Worm (Caenorhabditis elegans) whole organism, young adult: ENCODE results near the gene plx-1.

Experiments
- sdz-38 ChIP-seq: sonication (generic microtip); optimal IDR thresholded peaks from 2 replicates; lab custom pipeline; 2016; ENCODE audit warnings: missing genotype, missing genetic modification characterization, missing compliant biosample characterization
- ztf-22 ChIP-seq: fragments of 200-800 bp; sonication (Bioruptor generic); optimal IDR thresholded peaks from 2 replicates; lab custom pipeline; 2018; ENCODE audit warnings: mild to moderate bottlenecking, missing genetic modification characterization, moderate library complexity, missing compliant biosample characterization

ce11 chrIV:949940-950592, 9.3 kb upstream of the plx-1 start:
- TF ChIP-seq sdz-38 (no peak), ztf-22 (GFP tag; lab: Kevin White, UChicago) (no peak)
